Worm (Caenorhabditis elegans) whole organism, L4 larva: ENCODE measurements around the gene C38C6.3.
A peak's percentile ranks its signal among the peaks of the same experiment; 100 is the strongest.

Experiments used
- F44E2.7 ChIP-seq: fragments of 200-800 bp; sonication (Bioruptor generic); IDR thresholded peaks from 2 replicates; pipeline ENCODE4 v2.1.2; 2022; ENCODE audit warnings: missing genetic modification characterization, missing compliant biosample characterization
- R02D3.7 ChIP-seq: fragments of 150-350 bp; sonication (generic microtip); optimal IDR thresholded peaks from 3 replicates; lab custom pipeline; 2014; ENCODE audit warnings: missing biosample characterization, missing genetic modification characterization
- T20F7.1 ChIP-seq: fragments of 200-800 bp; sonication (Bioruptor generic); optimal IDR thresholded peaks from 2 replicates; lab custom pipeline; 2018; ENCODE audit warnings: mild to moderate bottlenecking, missing genetic modification characterization, missing compliant biosample characterization
- T26A8.4 ChIP-seq: fragments of 200-800 bp; sonication (Bioruptor generic); IDR thresholded peaks from 2 replicates; pipeline ENCODE4 v1.3.6; 2022; ENCODE audit warnings: missing genetic modification characterization, missing compliant biosample characterization
- Y105C5A.15 ChIP-seq: fragments of 200-800 bp; sonication (Bioruptor generic); IDR thresholded peaks from 2 replicates; pipeline ENCODE4 v1.3.6; 2022; ENCODE audit warnings: missing genetic modification characterization, missing compliant biosample characterization
- Y48G9A.11 ChIP-seq: fragments of 200-800 bp; sonication (Bioruptor generic); IDR thresholded peaks from 2 replicates; pipeline ENCODE4 v1.3.6; 2022; ENCODE audit warnings: missing genetic modification reagents, missing genetic modification characterization, missing compliant biosample characterization
- Y75B8A.6 ChIP-seq: fragments of 200-800 bp; sonication (Bioruptor generic); IDR thresholded peaks from 2 replicates; pipeline ENCODE4 v1.3.6; 2022; ENCODE audit warnings: missing genetic modification reagents, missing genetic modification characterization, missing compliant biosample characterization
- ZK337.2 ChIP-seq: fragments of 200-800 bp; sonication (Bioruptor generic); IDR thresholded peaks from 2 replicates; pipeline ENCODE4 v1.3.6; 2022; ENCODE audit warnings: missing genetic modification reagents, missing genetic modification characterization, missing compliant biosample characterization
- ZK546.5 ChIP-seq, 2 experiments: sonication (generic microtip); optimal IDR thresholded peaks; 2 replicates each; lab custom pipeline; 2017; ENCODE audit warnings: missing biosample characterization in 2 of 2, missing genetic modification characterization in 2 of 2
- aha-1 ChIP-seq: fragments of 150-350 bp; peaks from one replicate; lab custom pipeline; 2014; ENCODE audit warnings: missing biosample characterization, missing genetic modification characterization
- aly-2 ChIP-seq: sonication (generic microtip); optimal IDR thresholded peaks from 2 replicates; lab custom pipeline; 2018; ENCODE audit warnings: missing biosample characterization, missing genetic modification characterization
- ama-1 ChIP-seq: fragments of 150-350 bp; optimal IDR thresholded peaks from 2 replicates; lab custom pipeline; 2014; ENCODE audit warnings: inconsistent platforms, mixed read lengths
- arid-1 ChIP-seq: fragments of 200-800 bp; sonication (Bioruptor generic); conservative IDR thresholded peaks from 2 replicates; pipeline ENCODE4 v1.3.6; 2022; ENCODE audit warnings: missing genetic modification reagents, missing genetic modification characterization, missing compliant biosample characterization
- attf-4 ChIP-seq: sonication (generic microtip); optimal IDR thresholded peaks from 3 replicates; lab custom pipeline; 2017; ENCODE audit warnings: missing biosample characterization, missing genetic modification characterization
- ceh-20 ChIP-seq: fragments of 200-800 bp; sonication (Bioruptor generic); IDR thresholded peaks from 2 replicates; pipeline ENCODE4 v1.3.6; 2022; ENCODE audit warnings: missing genetic modification reagents, missing genetic modification characterization, missing compliant biosample characterization
- ceh-28 ChIP-seq: fragments of 150-350 bp; optimal IDR thresholded peaks from 2 replicates; lab custom pipeline; 2014; ENCODE audit warnings: missing biosample characterization, missing genetic modification reagents, missing genetic modification characterization
- ceh-44 ChIP-seq: fragments of 200-800 bp; sonication (Bioruptor generic); IDR thresholded peaks from 2 replicates; pipeline ENCODE4 v1.3.6; 2022; ENCODE audit warnings: missing genetic modification reagents, missing genetic modification characterization, missing compliant biosample characterization
- ceh-62 ChIP-seq: sonication (generic microtip); optimal IDR thresholded peaks from 2 replicates; lab custom pipeline; 2017; ENCODE audit warnings: missing biosample characterization, missing genetic modification characterization
- daf-12 ChIP-seq: fragments of 150-350 bp; optimal IDR thresholded peaks from 2 replicates; lab custom pipeline; 2014; ENCODE audit warnings: missing biosample characterization, missing genetic modification reagents, missing genetic modification characterization
- dmd-6 ChIP-seq: fragments of 200-800 bp; sonication (Bioruptor generic); IDR thresholded peaks from 2 replicates; pipeline ENCODE4 v1.3.6; 2022; ENCODE audit warnings: missing genetic modification reagents, missing genetic modification characterization, missing compliant biosample characterization
- dmd-8 ChIP-seq: fragments of 200-800 bp; sonication (Bioruptor generic); IDR thresholded peaks from 2 replicates; pipeline ENCODE4 v1.3.6; 2022; ENCODE audit warnings: missing genetic modification characterization, missing compliant biosample characterization
- dmd-9 ChIP-seq: fragments of 200-800 bp; sonication (Bioruptor generic); IDR thresholded peaks from 2 replicates; pipeline ENCODE4 v1.3.6; 2022; ENCODE audit warnings: missing genetic modification reagents, missing genetic modification characterization, missing compliant biosample characterization
- duxl-1 ChIP-seq: sonication (generic microtip); optimal IDR thresholded peaks from 2 replicates; lab custom pipeline; 2016; ENCODE audit warnings: mild to moderate bottlenecking, missing genetic modification characterization, moderate library complexity, missing compliant biosample characterization; ENCODE audit not compliant: poor library complexity
- dve-1 ChIP-seq: sonication (generic microtip); optimal IDR thresholded peaks from 2 replicates; lab custom pipeline; 2017; ENCODE audit warnings: antibody characterized with exemption, mild to moderate bottlenecking, missing genetic modification characterization, missing compliant biosample characterization; ENCODE audit not compliant: insufficient read depth
- egl-27 ChIP-seq: sonication (generic microtip); optimal IDR thresholded peaks from 3 replicates; lab custom pipeline; 2017; ENCODE audit warnings: missing biosample characterization, missing genetic modification reagents, missing genetic modification characterization
- fkh-10 ChIP-seq: fragments of 150-350 bp; optimal IDR thresholded peaks from 2 replicates; lab custom pipeline; 2014; ENCODE audit warnings: missing biosample characterization, missing genetic modification reagents, missing genetic modification characterization
- hlh-30 ChIP-seq: sonication (generic microtip); optimal IDR thresholded peaks from 2 replicates; lab custom pipeline; 2017; ENCODE audit warnings: antibody characterized with exemption, mild to moderate bottlenecking, missing genetic modification characterization, missing compliant biosample characterization; ENCODE audit not compliant: insufficient read depth
- lim-7 ChIP-seq: fragments of 200-800 bp; sonication (Bioruptor generic); IDR thresholded peaks from 2 replicates; pipeline ENCODE4 v1.3.6; 2022; ENCODE audit warnings: missing genetic modification characterization, missing compliant biosample characterization
- lsy-2 ChIP-seq, 2 experiments: fragments of 150-350 bp in 1 of 2; sonication (generic microtip) in 1 of 2; optimal IDR thresholded peaks; 2 replicates each; lab custom pipeline; 2014 to 2017; ENCODE audit warnings: missing biosample characterization in 2 of 2, missing genetic modification characterization in 2 of 2
- mes-2 ChIP-seq: sonication (generic microtip); optimal IDR thresholded peaks from 2 replicates; lab custom pipeline; 2016; ENCODE audit warnings: missing genotype, mild to moderate bottlenecking, missing genetic modification characterization, missing compliant biosample characterization; ENCODE audit not compliant: poor library complexity, severe bottlenecking
- mxl-2 ChIP-seq: fragments of 200-800 bp; sonication (Bioruptor generic); conservative IDR thresholded peaks from 2 replicates; pipeline ENCODE4 v1.3.6; 2022; ENCODE audit warnings: missing genetic modification reagents, missing genetic modification characterization, missing compliant biosample characterization
- mxl-3 ChIP-seq: fragments of 200-800 bp; sonication (Bioruptor generic); optimal IDR thresholded peaks from 2 replicates; lab custom pipeline; 2018; ENCODE audit warnings: mild to moderate bottlenecking, missing genetic modification characterization, missing compliant biosample characterization
- nhr-11 ChIP-seq: fragments of 150-350 bp; optimal IDR thresholded peaks from 2 replicates; lab custom pipeline; 2014; ENCODE audit warnings: missing biosample characterization, missing genetic modification characterization
- nhr-111 ChIP-seq: fragments of 200-800 bp; sonication (Bioruptor generic); optimal IDR thresholded peaks from 2 replicates; lab custom pipeline; 2018; ENCODE audit warnings: mild to moderate bottlenecking, missing genetic modification characterization, missing compliant biosample characterization
- nhr-25 ChIP-seq: sonication (generic microtip); optimal IDR thresholded peaks from 2 replicates; lab custom pipeline; 2017; ENCODE audit warnings: missing genetic modification characterization, mild to moderate bottlenecking, missing compliant biosample characterization, antibody characterized with exemption, moderate library complexity, borderline replicate concordance; ENCODE audit not compliant: insufficient read depth
- nhr-28 ChIP-seq: fragments of 150-350 bp; optimal IDR thresholded peaks from 2 replicates; lab custom pipeline; 2014; ENCODE audit warnings: missing biosample characterization, missing genetic modification characterization
- nhr-48 ChIP-seq: sonication (generic microtip); optimal IDR thresholded peaks from 2 replicates; lab custom pipeline; 2016; ENCODE audit warnings: mild to moderate bottlenecking, missing genetic modification characterization, missing compliant biosample characterization
- nhr-76 ChIP-seq: fragments of 150-350 bp; optimal IDR thresholded peaks from 2 replicates; lab custom pipeline; 2014; ENCODE audit warnings: missing biosample characterization, missing genetic modification characterization
- nhr-77 ChIP-seq: fragments of 150-350 bp; optimal IDR thresholded peaks from 2 replicates; lab custom pipeline; 2014; ENCODE audit warnings: missing biosample characterization, missing genetic modification characterization
- php-3 ChIP-seq: fragments of 200-800 bp; sonication (Bioruptor generic); IDR thresholded peaks from 2 replicates; pipeline ENCODE4 v1.3.6; 2022; ENCODE audit warnings: missing genetic modification reagents, missing genetic modification characterization, missing compliant biosample characterization
- sdz-12 ChIP-seq: fragments of 200-800 bp; sonication (Bioruptor generic); optimal IDR thresholded peaks from 2 replicates; lab custom pipeline; 2018; ENCODE audit warnings: mild to moderate bottlenecking, missing genetic modification characterization, missing compliant biosample characterization
- set-16 ChIP-seq: fragments of 200-800 bp; sonication (Bioruptor generic); IDR thresholded peaks from 2 replicates; pipeline ENCODE4 v1.3.6; 2022; ENCODE audit warnings: missing genetic modification reagents, missing genetic modification characterization, missing compliant biosample characterization
- tag-97 ChIP-seq: fragments of 200-800 bp; sonication (Bioruptor generic); IDR thresholded peaks from 2 replicates; pipeline ENCODE4 v1.3.6; 2022; ENCODE audit warnings: missing genetic modification characterization, missing compliant biosample characterization
- unc-130 ChIP-seq: sonication (generic microtip); optimal IDR thresholded peaks from 2 replicates; lab custom pipeline; 2016; ENCODE audit warnings: missing genetic modification reagents, missing genetic modification characterization, missing compliant biosample characterization
- vab-7 ChIP-seq: fragments of 200-800 bp; sonication (Bioruptor generic); IDR thresholded peaks from 2 replicates; pipeline ENCODE4 v1.3.6; 2022; ENCODE audit warnings: missing genetic modification reagents, missing genetic modification characterization, missing compliant biosample characterization
- zfp-2 ChIP-seq: sonication (generic microtip); optimal IDR thresholded peaks from 2 replicates; lab custom pipeline; 2016; ENCODE audit warnings: mild to moderate bottlenecking, missing genetic modification characterization, missing compliant biosample characterization
- zfp-3 ChIP-seq: fragments of 200-800 bp; sonication (Bioruptor generic); conservative IDR thresholded peaks from 2 replicates; pipeline ENCODE4 v1.3.6; 2022; ENCODE audit warnings: missing genetic modification reagents, missing genetic modification characterization, missing compliant biosample characterization

The C38C6.3 gene

DNA sequence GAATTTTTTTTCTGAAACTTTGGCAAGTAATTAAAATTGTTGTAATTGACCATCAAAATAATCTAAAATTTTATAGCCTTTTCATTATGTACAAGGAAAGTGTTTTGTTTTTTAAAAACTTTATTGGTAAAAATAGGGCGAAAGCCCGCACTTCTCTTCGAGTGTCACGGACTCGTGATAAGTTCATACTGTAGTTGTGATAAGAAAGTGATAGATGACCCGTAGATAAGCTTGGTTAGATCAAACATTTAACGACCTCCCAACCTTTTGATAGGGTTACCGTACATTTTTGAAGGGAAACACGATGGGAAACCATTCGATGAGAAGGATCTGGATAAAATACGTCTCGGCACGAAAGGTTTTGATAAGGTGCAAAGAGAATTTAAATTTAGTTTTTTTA is 16.5 kb upstream of the C38C6.3 start:
- TF ChIP-seq ceh-28 (tag; lab: Kevin White, UChicago) (no peak), nhr-28 (peak; percentile 62), T26A8.4 (GFP tag; lab: Robert Waterston, UW) (no peak), dve-1 (tag; lab: Kevin White, UChicago) (peak; percentile 76), nhr-77 (tag; lab: Kevin White, UChicago) (peak; percentile 17), lsy-2 (tag; optimal IDR thresholded peaks at IDR 0.05; lab: Kevin White, UChicago) (peak in 1 of 2 experiments; percentile 69), T20F7.1 (GFP tag; lab: Kevin White, UChicago) (no peak), aha-1 (peak; percentile 79), R02D3.7 (no peak), hlh-30 (peak; percentile 19), zfp-3 (GFP tag; lab: Robert Waterston, UW) (no peak), daf-12 (tag; lab: Kevin White, UChicago) (no peak), dmd-6 (GFP tag; lab: Robert Waterston, UW) (no peak), nhr-76 (tag; lab: Kevin White, UChicago) (no peak), ceh-20 (GFP tag; lab: Robert Waterston, UW) (no peak), zfp-2 (tag; lab: Kevin White, UChicago) (no peak)

DNA sequence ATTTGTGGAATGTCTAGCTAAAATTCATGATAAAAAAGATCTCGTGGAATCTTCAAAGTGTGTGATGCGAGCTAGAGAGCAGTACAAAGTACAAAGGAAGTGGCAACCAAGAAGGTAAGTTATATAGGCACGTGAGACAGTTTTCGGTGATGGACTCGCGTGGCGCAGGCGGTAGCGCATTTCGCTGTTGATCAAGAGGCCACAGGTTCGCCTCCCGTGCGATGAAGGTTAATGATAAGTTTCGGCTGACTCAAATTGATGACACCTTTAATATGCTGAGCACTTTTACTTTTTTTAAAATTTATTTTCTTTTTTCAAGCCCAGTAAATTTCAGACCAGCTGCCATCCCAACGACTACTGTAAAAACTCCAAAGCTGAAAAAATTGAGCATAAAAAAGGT is 16.0 kb upstream of the C38C6.3 start:
- TF ChIP-seq Y75B8A.6 (GFP tag; lab: Robert Waterston, UW) (no peak), dmd-8 (peak; percentile 93), nhr-25 (tag; lab: Kevin White, UChicago) (no peak), dmd-6 (GFP tag; lab: Robert Waterston, UW) (peak; percentile 55), unc-130 (peak; percentile 39), nhr-77 (tag; lab: Kevin White, UChicago) (no peak), mxl-2 (GFP tag; lab: Robert Waterston, UW) (no peak), ZK337.2 (0 out of 2 replicates have a peak, but pooled peaks have one; percentile 17), F44E2.7 (GFP tag; lab: Robert Waterston, UW) (peak; percentile 66; the same call in 1 of the 2 replicates), ZK546.5 (tag; optimal IDR thresholded peaks at IDR 0.05; lab: Kevin White, UChicago) (no peak), nhr-11 (tag; lab: Kevin White, UChicago) (no peak), Y48G9A.11 (GFP tag; lab: Robert Waterston, UW) (peak; percentile 46; the same call in 1 of the 2 replicates), nhr-28 (no peak), ceh-62 (no peak), ama-1 (no peak), tag-97 (GFP tag; lab: Robert Waterston, UW) (no peak), hlh-30 (peak; percentile 48), mxl-3 (peak; percentile 43), lim-7 (GFP tag; lab: Robert Waterston, UW) (peak; percentile 96), dve-1 (tag; lab: Kevin White, UChicago) (peak; percentile 28), attf-4 (tag; lab: Kevin White, UChicago) (no peak), arid-1 (peak; percentile 90), T26A8.4 (GFP tag; lab: Robert Waterston, UW) (peak; percentile 71), duxl-1 (tag; lab: Kevin White, UChicago) (peak; percentile 81), lsy-2 (tag; optimal IDR thresholded peaks at IDR 0.05; lab: Kevin White, UChicago) (peak in 1 of 2 experiments; percentile 15), vab-7 (GFP tag; lab: Robert Waterston, UW) (peak; percentile 85), dmd-9 (no peak), Y105C5A.15 (GFP tag; lab: Robert Waterston, UW) (peak; percentile 81; the same call in 1 of the 2 replicates), nhr-111 (peak; percentile 2), fkh-10 (GFP tag; lab: Kevin White, UChicago) (no peak), ceh-44 (GFP tag; lab: Robert Waterston, UW) (0 out of 2 replicates have a peak, but pooled peaks have one; percentile 28), aly-2 (no peak), sdz-12 (GFP tag; lab: Kevin White, UChicago) (no peak), nhr-48 (tag; lab: Kevin White, UChicago) (peak; percentile 48), php-3 (no peak; the same call in 1 of the 2 replicates), mes-2 (tag; lab: Kevin White, UChicago) (peak; percentile 78), R02D3.7 (no peak), set-16 (GFP tag; lab: Robert Waterston, UW) (peak; percentile 20; the same call in 1 of the 2 replicates), egl-27 (tag; lab: Kevin White, UChicago) (no peak)
